Worm (Caenorhabditis elegans): Measurements from ENCODE around the gene K02G10.15.
A peak's percentile ranks its signal among the peaks of the same experiment; 100 is the strongest.

K02G10.15 gene

DNA sequence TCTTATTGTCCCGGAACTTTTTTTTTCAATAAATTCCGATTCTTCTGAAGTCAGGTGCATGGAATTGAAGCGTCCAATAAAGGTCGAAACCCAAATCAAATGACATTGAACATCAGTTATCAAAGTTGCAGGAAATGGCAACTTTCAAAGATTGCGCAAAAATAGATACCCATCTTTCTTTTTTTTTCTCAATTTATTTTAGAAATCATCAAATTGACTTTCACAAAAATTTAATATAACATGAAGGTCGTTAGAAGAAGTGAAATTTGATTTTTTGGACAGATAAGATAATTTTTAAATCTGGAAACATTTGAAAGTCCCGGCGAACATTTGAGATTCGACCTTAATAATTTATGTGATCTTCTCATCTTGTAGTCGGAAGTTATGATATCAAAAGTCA, 23.1 kb upstream of the K02G10.15 start:
- TF ChIP-seq npax-4 (tag; optimal IDR thresholded peaks at IDR 0.05) (no peak), ttx-3 (tag; optimal IDR thresholded peaks at IDR 0.05) (no peak), ceh-45 (GFP tag; IDR thresholded peaks at IDR 0.05) (no peak), mec-3 (tag; optimal IDR thresholded peaks at IDR 0.05; ENCODE audit: borderline replicate concordance) (no peak), hlh-30 (tag; optimal IDR thresholded peaks at IDR 0.05; ENCODE audit: insufficient read depth) (no peak), che-1 (tag; optimal IDR thresholded peaks at IDR 0.05) (no peak), unc-86 (tag; optimal IDR thresholded peaks at IDR 0.05) (no peak), sox-4 (tag; optimal IDR thresholded peaks at IDR 0.05) (no peak), pqm-1 (tag; optimal IDR thresholded peaks at IDR 0.05) (no peak), ceh-34 (tag; optimal IDR thresholded peaks at IDR 0.05) (no peak), dmd-4 (tag; optimal IDR thresholded peaks at IDR 0.05; ENCODE audit: borderline replicate concordance) (no peak), zip-5 (tag; optimal IDR thresholded peaks at IDR 0.05) (no peak), ceh-18 (tag; optimal IDR thresholded peaks at IDR 0.05) (no peak), ceh-48 (tag; optimal IDR thresholded peaks at IDR 0.05) (no peak)

DNA sequence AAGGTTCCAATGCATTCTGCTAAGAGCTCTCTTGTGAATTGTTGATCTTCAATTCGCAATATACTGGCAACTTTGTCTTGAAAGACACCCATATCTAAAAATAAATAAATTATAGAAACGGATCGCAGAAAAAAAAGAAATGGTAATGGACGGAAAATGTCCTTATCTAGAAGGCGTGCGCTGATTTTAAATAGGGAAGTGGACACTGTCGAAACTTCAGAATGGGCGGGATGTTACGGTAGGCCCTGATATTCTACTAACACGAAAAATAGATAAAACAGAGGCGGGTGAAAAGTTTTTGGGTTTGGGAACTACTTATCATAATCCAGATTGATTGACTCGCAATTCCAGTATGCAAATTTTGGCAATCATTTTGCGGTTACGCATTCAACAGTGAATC, 22.4 kb upstream of the K02G10.15 start, which contains the start of gene aqp-8:
Gene aqp-8 (minus strand): TSS at position 101 of the 400 bp plus-strand sequence.
- no peak for TF ChIP-seq unc-86 (tag; optimal IDR thresholded peaks at IDR 0.05)
- TF ChIP-seq mec-3 (tag; optimal IDR thresholded peaks at IDR 0.05; ENCODE audit: borderline replicate concordance) = no peak
- TF ChIP-seq pha-4 (tag; optimal IDR thresholded peaks at IDR 0.05) = no peak
- no peak for TF ChIP-seq C08G9.2 (tag; optimal IDR thresholded peaks at IDR 0.05)
- TF ChIP-seq pha-2 (tag; optimal IDR thresholded peaks at IDR 0.05) = no peak
- TF ChIP-seq ttx-3 (tag; optimal IDR thresholded peaks at IDR 0.05) = no peak
- TF ChIP-seq unc-3 (GFP tag; conservative IDR thresholded peaks at IDR 0.05) = no peak
- no peak for TF ChIP-seq unc-3 (tag; optimal IDR thresholded peaks at IDR 0.05)
- no peak for TF ChIP-seq ztf-16 (tag; optimal IDR thresholded peaks at IDR 0.05)
- TF ChIP-seq ceh-9 (tag; optimal IDR thresholded peaks at IDR 0.05) = no peak
- TF ChIP-seq unc-42 (tag; optimal IDR thresholded peaks at IDR 0.05) = no peak
- TF ChIP-seq K09A11.1 (tag; optimal IDR thresholded peaks at IDR 0.05; ENCODE audit: insufficient read depth) = no peak
- no peak for TF ChIP-seq hlh-30 (tag; optimal IDR thresholded peaks at IDR 0.05; ENCODE audit: insufficient read depth)
- TF ChIP-seq gmeb-2 (tag; optimal IDR thresholded peaks at IDR 0.05) = no peak
- TF ChIP-seq ceh-34 (tag; optimal IDR thresholded peaks at IDR 0.05) = no peak
- TF ChIP-seq odd-2 (tag; optimal IDR thresholded peaks at IDR 0.05) = no peak
- no peak for TF ChIP-seq unc-55 (GFP tag; optimal IDR thresholded peaks at IDR 0.05)
- no peak for TF ChIP-seq T23F11.4 (GFP tag; optimal IDR thresholded peaks at IDR 0.05)
- no peak for TF ChIP-seq ref-2 (tag; optimal IDR thresholded peaks at IDR 0.05)
- no peak for TF ChIP-seq ceh-14 (tag; optimal IDR thresholded peaks at IDR 0.05)
- TF ChIP-seq syd-9 (tag; optimal IDR thresholded peaks at IDR 0.05) = no peak

DNA sequence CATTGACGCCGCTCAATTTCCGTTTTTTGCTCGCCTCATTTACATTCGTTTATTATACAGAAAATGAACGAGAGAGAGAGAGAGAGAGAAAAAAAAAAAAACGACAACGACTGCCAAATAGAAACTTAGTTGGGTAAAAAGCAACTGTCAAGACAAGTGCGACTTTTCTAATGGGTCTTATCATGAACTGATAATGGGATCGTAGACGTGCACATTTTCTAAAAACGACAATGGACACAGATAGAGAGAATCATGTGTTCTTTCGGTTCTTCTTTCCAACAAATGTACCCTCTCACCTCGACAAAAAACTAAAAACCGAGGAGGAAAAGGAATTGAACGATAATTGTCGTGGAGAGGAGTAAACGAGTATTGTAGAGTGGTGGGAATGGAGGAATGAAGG, 17.6 kb upstream of the K02G10.15 start:
- TF ChIP-seq elt-2 (tag; optimal IDR thresholded peaks at IDR 0.05) (peak; percentile 37), pag-3 (tag; optimal IDR thresholded peaks at IDR 0.05; ENCODE audit: borderline replicate concordance) (no peak), sox-4 (tag; optimal IDR thresholded peaks at IDR 0.05) (no peak)

DNA sequence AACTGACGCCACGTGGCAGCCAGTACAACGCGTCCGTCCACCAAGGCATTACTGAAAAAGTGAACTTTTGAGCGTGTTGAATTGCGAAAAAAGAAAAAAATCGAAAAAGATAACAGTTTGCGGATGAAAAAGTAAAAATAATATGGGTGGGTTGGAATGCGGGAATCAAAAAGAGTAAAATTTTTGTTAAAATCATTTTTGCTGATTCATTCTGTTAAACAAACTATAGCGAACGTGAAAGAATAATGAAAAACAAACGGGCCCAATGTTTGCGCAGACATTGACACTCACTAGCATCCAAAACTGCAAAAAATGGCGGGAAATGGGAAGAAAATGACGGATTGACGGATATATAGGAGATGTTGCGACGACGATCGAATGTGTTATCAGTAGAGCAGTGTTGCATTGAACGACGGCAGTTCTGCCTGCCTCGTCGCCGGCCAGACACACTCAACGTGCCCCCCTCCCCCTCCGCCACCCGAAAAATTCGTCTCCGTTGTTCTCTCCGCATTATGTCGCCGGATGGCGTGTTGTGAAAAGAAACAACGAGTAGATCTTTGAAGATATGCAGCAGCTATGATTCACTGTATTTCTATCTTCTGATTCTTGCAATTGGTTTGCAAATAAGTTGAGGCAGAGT, 17.0 kb upstream of the K02G10.15 start, which contains the start of gene hyl-2:
Gene hyl-2 (minus strand): TSS at position 51 of the 640 bp plus-strand sequence.
- no peak for TF ChIP-seq pat-9 (tag; optimal IDR thresholded peaks at IDR 0.05)
- TF ChIP-seq unc-42 (tag; optimal IDR thresholded peaks at IDR 0.05) = peak; percentile 33
- no peak for TF ChIP-seq madf-2 (tag; optimal IDR thresholded peaks at IDR 0.05)
- TF ChIP-seq tbx-7 (tag; optimal IDR thresholded peaks at IDR 0.05) = no peak
- TF ChIP-seq nhr-11 (tag; optimal IDR thresholded peaks at IDR 0.05) = no peak
- TF ChIP-seq nfya-1 (tag; optimal IDR thresholded peaks at IDR 0.05) = peak; percentile 18
- TF ChIP-seq pha-2 (tag; optimal IDR thresholded peaks at IDR 0.05) = no peak
- no peak for TF ChIP-seq ets-4 (tag; optimal IDR thresholded peaks at IDR 0.05)
- peak; percentile 14 for TF ChIP-seq ceh-18 (tag; optimal IDR thresholded peaks at IDR 0.05)
- no peak for TF ChIP-seq ceh-34 (tag; optimal IDR thresholded peaks at IDR 0.05)
- no peak for TF ChIP-seq F13H6.1 (tag; optimal IDR thresholded peaks at IDR 0.05)
- no peak for TF ChIP-seq sdc-2 (tag; optimal IDR thresholded peaks at IDR 0.05)
- no peak for TF ChIP-seq odd-2 (tag; optimal IDR thresholded peaks at IDR 0.05)
- peak; percentile 35 for TF ChIP-seq ceh-31 (tag; optimal IDR thresholded peaks at IDR 0.05)
- no peak for TF ChIP-seq ahr-1 (tag; optimal IDR thresholded peaks at IDR 0.05)
